Worm (Caenorhabditis elegans) whole organism, mixed stage, embryonic: ENCODE results near the gene ttr-43.

Source experiments
- M03D4.4 ChIP-seq: sonication (generic microtip); optimal IDR thresholded peaks from 2 replicates; lab custom pipeline; 2017; ENCODE audit warnings: mild to moderate bottlenecking, missing genetic modification characterization, missing compliant biosample characterization
- bed-3 ChIP-seq: fragments of 200-800 bp; sonication (Bioruptor generic); optimal IDR thresholded peaks from 3 replicates; lab custom pipeline; 2018; ENCODE audit warnings: mild to moderate bottlenecking, missing genetic modification characterization, moderate library complexity, missing compliant biosample characterization
- blmp-1 ChIP-seq: fragments of 150-350 bp; optimal IDR thresholded peaks from 2 replicates; lab custom pipeline; 2014; ENCODE audit warnings: missing biosample characterization, missing genetic modification characterization
- ceh-39 ChIP-seq: fragments of 150-350 bp; optimal IDR thresholded peaks from 2 replicates; lab custom pipeline; 2014; ENCODE audit warnings: missing biosample characterization, missing genetic modification characterization
- ceh-43 ChIP-seq: fragments of 200-800 bp; sonication (Bioruptor generic); optimal IDR thresholded peaks from 2 replicates; lab custom pipeline; 2018; ENCODE audit warnings: mild to moderate bottlenecking, missing genetic modification characterization, moderate library complexity, missing compliant biosample characterization
- ceh-83 ChIP-seq: fragments of 200-800 bp; sonication (Bioruptor generic); optimal IDR thresholded peaks from 2 replicates; lab custom pipeline; 2018; ENCODE audit warnings: mild to moderate bottlenecking, missing genetic modification characterization, missing compliant biosample characterization
- ces-1 ChIP-seq: fragments of 150-350 bp; optimal IDR thresholded peaks from 2 replicates; lab custom pipeline; 2014; ENCODE audit warnings: missing biosample characterization, missing genetic modification reagents, missing genetic modification characterization
- cnd-1 ChIP-seq: fragments of 200-800 bp; sonication (Bioruptor generic); optimal IDR thresholded peaks from 2 replicates; lab custom pipeline; 2018; ENCODE audit warnings: mild to moderate bottlenecking, missing genetic modification characterization, missing compliant biosample characterization
- drap-1 ChIP-seq: fragments of 200-800 bp; sonication (Bioruptor generic); optimal IDR thresholded peaks from 3 replicates; lab custom pipeline; 2018; ENCODE audit warnings: mild to moderate bottlenecking, missing genetic modification characterization, missing compliant biosample characterization
- elt-1 ChIP-seq: sonication (generic microtip); optimal IDR thresholded peaks from 2 replicates; lab custom pipeline; 2017; ENCODE audit warnings: missing genetic modification characterization, mild to moderate bottlenecking, missing compliant biosample characterization, antibody characterized with exemption, moderate library complexity, borderline replicate concordance; ENCODE audit not compliant: insufficient read depth
- elt-3 ChIP-seq: fragments of 150-350 bp; optimal IDR thresholded peaks from 2 replicates; lab custom pipeline; 2014; ENCODE audit warnings: missing biosample characterization, missing genetic modification characterization
- flh-1 ChIP-seq: fragments of 200-800 bp; sonication (Bioruptor generic); optimal IDR thresholded peaks from 2 replicates; lab custom pipeline; 2018; ENCODE audit warnings: mild to moderate bottlenecking, missing genetic modification characterization, moderate library complexity, missing compliant biosample characterization
- hlh-1 ChIP-seq: fragments of 150-350 bp; optimal IDR thresholded peaks from 2 replicates; lab custom pipeline; 2014; ENCODE audit warnings: missing biosample characterization, missing genetic modification reagents, missing genetic modification characterization
- lin-13 ChIP-seq: fragments of 150-350 bp; optimal IDR thresholded peaks from 2 replicates; lab custom pipeline; 2014; ENCODE audit warnings: missing biosample characterization, missing genetic modification characterization
- lin-32 ChIP-seq: fragments of 200-800 bp; sonication (Bioruptor generic); optimal IDR thresholded peaks from 2 replicates; lab custom pipeline; 2018; ENCODE audit warnings: mild to moderate bottlenecking, missing genetic modification characterization, missing compliant biosample characterization
- mab-5 ChIP-seq: fragments of 150-350 bp; optimal IDR thresholded peaks from 2 replicates; lab custom pipeline; 2014; ENCODE audit warnings: missing biosample characterization, missing genetic modification characterization
- mep-1 ChIP-seq: fragments of 150-350 bp; optimal IDR thresholded peaks from 2 replicates; lab custom pipeline; 2017; ENCODE audit warnings: missing biosample characterization, missing genetic modification reagents, missing genetic modification characterization, inconsistent platforms
- mls-2 ChIP-seq: sonication (generic microtip); optimal IDR thresholded peaks from 2 replicates; lab custom pipeline; 2016; ENCODE audit warnings: mild to moderate bottlenecking, missing genetic modification characterization, moderate library complexity, missing compliant biosample characterization
- nhr-12 ChIP-seq: fragments of 150-350 bp; optimal IDR thresholded peaks from 2 replicates; lab custom pipeline; 2014; ENCODE audit warnings: missing biosample characterization, missing genetic modification characterization
- nhr-2 ChIP-seq: fragments of 150-350 bp; optimal IDR thresholded peaks from 2 replicates; lab custom pipeline; 2014; ENCODE audit warnings: missing biosample characterization, missing genetic modification characterization
- nhr-237 ChIP-seq: fragments of 150-350 bp; optimal IDR thresholded peaks from 2 replicates; lab custom pipeline; 2014; ENCODE audit warnings: missing biosample characterization, missing genetic modification characterization
- nhr-28 ChIP-seq: fragments of 150-350 bp; optimal IDR thresholded peaks from 2 replicates; lab custom pipeline; 2014; ENCODE audit warnings: missing biosample characterization, missing genetic modification characterization
- nhr-76 ChIP-seq: sonication (generic microtip); optimal IDR thresholded peaks from 2 replicates; lab custom pipeline; 2017; ENCODE audit warnings: missing biosample characterization, missing genetic modification characterization
- pha-4 ChIP-seq: fragments of 150-350 bp; optimal IDR thresholded peaks from 2 replicates; lab custom pipeline; 2018; ENCODE audit warnings: missing biosample characterization, missing genetic modification reagents, missing genetic modification characterization
- sem-2 ChIP-seq: fragments of 200-800 bp; sonication (Bioruptor generic); optimal IDR thresholded peaks from 2 replicates; lab custom pipeline; 2018; ENCODE audit warnings: mild to moderate bottlenecking, missing genetic modification characterization, missing compliant biosample characterization
- snpc-4 ChIP-seq: fragments of 150-350 bp; optimal IDR thresholded peaks from 2 replicates; lab custom pipeline; 2014; ENCODE audit warnings: missing biosample characterization, missing genetic modification characterization
- sptf-1 ChIP-seq: sonication (generic microtip); optimal IDR thresholded peaks from 2 replicates; lab custom pipeline; 2017; ENCODE audit warnings: mild to moderate bottlenecking, missing genetic modification characterization, moderate library complexity, missing compliant biosample characterization
- unc-120 ChIP-seq: sonication (generic microtip); optimal IDR thresholded peaks from 2 replicates; lab custom pipeline; 2017; ENCODE audit warnings: missing genetic modification characterization, missing compliant biosample characterization; ENCODE audit not compliant: poor library complexity, severe bottlenecking
- unc-39 ChIP-seq: fragments of 150-350 bp; optimal IDR thresholded peaks from 2 replicates; lab custom pipeline; 2014; ENCODE audit warnings: missing biosample characterization, missing genetic modification characterization
- unc-62 ChIP-seq: fragments of 150-350 bp; optimal IDR thresholded peaks from 2 replicates; lab custom pipeline; 2014; ENCODE audit warnings: missing biosample characterization, missing genetic modification reagents, missing genetic modification characterization
- zip-8 ChIP-seq: fragments of 150-350 bp; optimal IDR thresholded peaks from 2 replicates; lab custom pipeline; 2014; ENCODE audit warnings: missing biosample characterization, missing genetic modification characterization

Gene ttr-43

ce11 chrV:12567312-12567711 is 23.2 kb downstream of the ttr-43 start:
- TF ChIP-seq nhr-76 (tag; lab: Kevin White, UChicago) (no peak), zip-8 (no peak), unc-39 (tag; lab: Kevin White, UChicago) (no peak)

- TF ChIP-seq lin-13 (tag; lab: Kevin White, UChicago) (no peak), ceh-43 (GFP tag; lab: Kevin White, UChicago) (no peak), mep-1 (tag; lab: Kevin White, UChicago) (no peak), elt-1 (tag; lab: Kevin White, UChicago) (no peak), flh-1 (no peak), zip-8 (no peak), snpc-4 (tag; lab: Kevin White, UChicago) (no peak), mab-5 (tag; lab: Kevin White, UChicago) (no peak), lin-32 (GFP tag; lab: Kevin White, UChicago) (no peak), nhr-237 (tag; lab: Kevin White, UChicago) (no peak), blmp-1 (tag; lab: Kevin White, UChicago) (no peak), nhr-2 (no peak), cnd-1 (no peak)
Observed at ce11 chrV:12564902-12565301, 25.6 kb downstream of the ttr-43 start.

- TF ChIP-seq nhr-237 (tag; lab: Kevin White, UChicago) = no peak
Observed at ce11 chrV:12563187-12563586, 27.3 kb downstream of the ttr-43 start, which contains the start of gene mrps-5. mrps-5 (plus strand) TSS chrV:12563487.

- TF ChIP-seq hlh-1 (no peak), elt-3 (tag; lab: Kevin White, UChicago) (no peak), elt-1 (tag; lab: Kevin White, UChicago) (no peak), pha-4 (no peak), nhr-12 (no peak), ceh-39 (no peak), ces-1 (GFP tag; lab: Kevin White, UChicago) (no peak), cnd-1 (no peak), sem-2 (GFP tag; lab: Kevin White, UChicago) (no peak)
Observed at ce11 chrV:12560328-12560782, 30.1 kb downstream of the ttr-43 start, which contains the start of gene sel-1. sel-1 (plus strand) TSS chrV:12560732.

ce11 chrV:12556904-12557303 is 33.6 kb downstream of the ttr-43 start:
- no peak for TF ChIP-seq snpc-4 (tag; lab: Kevin White, UChicago)
- no peak for TF ChIP-seq unc-39 (tag; lab: Kevin White, UChicago)
- no peak for TF ChIP-seq elt-1 (tag; lab: Kevin White, UChicago)
- no peak for TF ChIP-seq bed-3 (GFP tag; lab: Kevin White, UChicago)
- no peak for TF ChIP-seq elt-3 (tag; lab: Kevin White, UChicago)
- TF ChIP-seq flh-1 = no peak
- no peak for TF ChIP-seq ceh-43 (GFP tag; lab: Kevin White, UChicago)
- no peak for TF ChIP-seq M03D4.4 (tag; lab: Kevin White, UChicago)
- TF ChIP-seq drap-1 (GFP tag; lab: Kevin White, UChicago) = no peak
- TF ChIP-seq mab-5 (tag; lab: Kevin White, UChicago) = no peak

ce11 chrV:12555872-12556271 is 34.6 kb downstream of the ttr-43 start:
- TF ChIP-seq pha-4 (no peak), mls-2 (tag; lab: Kevin White, UChicago) (no peak), mep-1 (tag; lab: Kevin White, UChicago) (no peak), unc-120 (tag; lab: Kevin White, UChicago) (no peak), snpc-4 (tag; lab: Kevin White, UChicago) (no peak), ceh-83 (GFP tag; lab: Kevin White, UChicago) (no peak), ces-1 (GFP tag; lab: Kevin White, UChicago) (no peak), nhr-12 (no peak), cnd-1 (no peak), nhr-28 (no peak), M03D4.4 (tag; lab: Kevin White, UChicago) (no peak), lin-13 (tag; lab: Kevin White, UChicago) (no peak), sptf-1 (no peak), hlh-1 (no peak), flh-1 (no peak), zip-8 (no peak), elt-1 (tag; lab: Kevin White, UChicago) (no peak), unc-62 (GFP tag; lab: Kevin White, UChicago) (no peak)
